Worm (Caenorhabditis elegans) whole organism, L4/young adult: ENCODE data around the gene srw-76.

Experiments used
- W03F9.2 ChIP-seq: fragments of 150-350 bp; optimal IDR thresholded peaks from 2 replicates; lab custom pipeline; 2014; ENCODE audit warnings: missing biosample characterization, missing genetic modification characterization
- dao-5 ChIP-seq: sonication (generic microtip); optimal IDR thresholded peaks from 2 replicates; lab custom pipeline; 2016; ENCODE audit warnings: missing genotype, missing genetic modification characterization, moderate library complexity, missing compliant biosample characterization
- him-1 ChIP-seq: sonication (generic microtip); optimal IDR thresholded peaks from 2 replicates; lab custom pipeline; 2016; ENCODE audit warnings: missing genotype, missing genetic modification reagents, missing genetic modification characterization, missing compliant biosample characterization

DNA sequence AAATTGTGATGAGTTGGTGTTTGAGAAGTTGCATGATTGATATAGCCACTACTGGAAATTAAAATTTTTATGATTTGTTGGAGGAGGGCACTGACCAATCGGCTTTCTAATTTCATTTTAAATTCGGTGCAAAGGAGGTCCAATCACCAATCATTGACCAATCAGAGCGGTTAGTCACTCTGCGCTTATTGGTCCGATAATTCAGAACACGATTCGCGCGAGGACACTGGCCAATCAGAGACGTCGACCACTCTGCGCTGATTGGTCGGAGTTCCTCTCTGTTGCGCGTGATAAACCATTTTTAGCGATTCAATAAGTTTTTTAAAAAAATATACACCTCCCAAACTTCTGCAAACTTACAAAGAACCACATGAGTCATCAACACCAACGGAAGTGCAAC, 38.3 kb downstream of the srw-76 start:
- no peak for TF ChIP-seq W03F9.2 (tag; lab: Kevin White, UChicago)
- no peak for TF ChIP-seq him-1
- TF ChIP-seq dao-5 (tag; lab: Kevin White, UChicago), result no peak
